Worm (Caenorhabditis elegans) whole organism, young adult: ENCODE measurements around the gene knl-3.

Experiments used
- B0261.1 ChIP-seq: sonication (generic microtip); optimal IDR thresholded peaks from 2 replicates; lab custom pipeline; 2016; ENCODE audit warnings: mild to moderate bottlenecking, missing genetic modification characterization, moderate library complexity, missing compliant biosample characterization
- F22D6.2 ChIP-seq: sonication (generic microtip); optimal IDR thresholded peaks from 2 replicates; lab custom pipeline; 2016; ENCODE audit warnings: mild to moderate bottlenecking, missing genetic modification characterization, missing compliant biosample characterization
- F49E8.2 ChIP-seq: sonication (generic microtip); optimal IDR thresholded peaks from 3 replicates; lab custom pipeline; 2017; ENCODE audit warnings: missing genetic modification characterization, mild to moderate bottlenecking, missing compliant biosample characterization, antibody characterized with exemption, moderate library complexity; ENCODE audit not compliant: insufficient read depth
- F52B5.7 ChIP-seq: sonication (generic microtip); optimal IDR thresholded peaks from 2 replicates; lab custom pipeline; 2016; ENCODE audit warnings: mild to moderate bottlenecking, missing genetic modification characterization, missing compliant biosample characterization
- F57A8.1 ChIP-seq: fragments of 200-800 bp; sonication (Bioruptor generic); optimal IDR thresholded peaks from 2 replicates; lab custom pipeline; 2018; ENCODE audit warnings: mild to moderate bottlenecking, missing genetic modification characterization, moderate library complexity, missing compliant biosample characterization
- K11D2.4 ChIP-seq: fragments of 200-800 bp; sonication (Bioruptor generic); IDR thresholded peaks from 2 replicates; pipeline ENCODE4 v1.3.6; 2022; ENCODE audit warnings: missing genetic modification reagents, missing genetic modification characterization, missing compliant biosample characterization
- Y67H2A.10 ChIP-seq: fragments of 200-800 bp; sonication (Bioruptor generic); conservative IDR thresholded peaks from 2 replicates; pipeline ENCODE4 v1.3.6; 2022; ENCODE audit warnings: missing genetic modification reagents, missing genetic modification characterization, missing compliant biosample characterization
- akir-1 ChIP-seq: fragments of 200-800 bp; sonication (Bioruptor generic); optimal IDR thresholded peaks from 2 replicates; lab custom pipeline; 2018; ENCODE audit warnings: mild to moderate bottlenecking, missing genetic modification characterization, moderate library complexity, missing compliant biosample characterization
- athp-1 ChIP-seq: sonication (generic microtip); optimal IDR thresholded peaks from 2 replicates; lab custom pipeline; 2017; ENCODE audit warnings: mild to moderate bottlenecking, missing genetic modification characterization, missing compliant biosample characterization
- bed-2 ChIP-seq: fragments of 200-800 bp; sonication (Bioruptor generic); IDR thresholded peaks from 2 replicates; pipeline ENCODE4 v1.3.6; 2022; ENCODE audit warnings: missing genetic modification reagents, missing genetic modification characterization, missing compliant biosample characterization
- cebp-1 ChIP-seq, 2 experiments: fragments of 200-800 bp in 1 of 2; sonication (Bioruptor generic) in 1 of 2; sonication (generic microtip) in 1 of 2; IDR thresholded peaks in 1 of 2; optimal IDR thresholded peaks in 1 of 2; 2 replicates each; pipeline versions ENCODE4 v1.3.6 to Lab custom; 2017 to 2022; ENCODE audit warnings: missing compliant biosample characterization in 2 of 2, missing genetic modification characterization in 2 of 2, mild to moderate bottlenecking in 1 of 2, missing genetic modification reagents in 1 of 2, moderate library complexity in 1 of 2
- ceh-27 ChIP-seq: fragments of 200-800 bp; sonication (Bioruptor generic); optimal IDR thresholded peaks from 2 replicates; lab custom pipeline; 2018; ENCODE audit warnings: mild to moderate bottlenecking, missing genetic modification characterization, moderate library complexity, missing compliant biosample characterization
- ceh-58 ChIP-seq: fragments of 200-800 bp; sonication (Bioruptor generic); IDR thresholded peaks from 2 replicates; pipeline ENCODE4 v1.3.6; 2022; ENCODE audit warnings: missing genetic modification characterization, missing compliant biosample characterization
- ceh-79 ChIP-seq: sonication (generic microtip); optimal IDR thresholded peaks from 2 replicates; lab custom pipeline; 2017; ENCODE audit warnings: mild to moderate bottlenecking, missing genetic modification characterization, missing compliant biosample characterization
- chd-7 ChIP-seq: sonication (generic microtip); optimal IDR thresholded peaks from 2 replicates; lab custom pipeline; 2016; ENCODE audit warnings: mild to moderate bottlenecking, missing genetic modification characterization, moderate library complexity, missing compliant biosample characterization
- dox-1 ChIP-seq: fragments of 200-800 bp; sonication (Bioruptor generic); IDR thresholded peaks from 2 replicates; pipeline ENCODE4 v1.3.6; 2022; ENCODE audit warnings: missing genetic modification reagents, missing genetic modification characterization, missing compliant biosample characterization
- egl-44 ChIP-seq: fragments of 200-800 bp; sonication (Bioruptor generic); IDR thresholded peaks from 2 replicates; pipeline ENCODE4 v1.3.6; 2022; ENCODE audit warnings: missing genetic modification reagents, missing genetic modification characterization, missing compliant biosample characterization
- ekl-4 ChIP-seq: fragments of 200-800 bp; sonication (Bioruptor generic); IDR thresholded peaks from 2 replicates; pipeline ENCODE4 v1.3.6; 2022; ENCODE audit warnings: missing genetic modification reagents, missing genetic modification characterization, missing compliant biosample characterization
- ets-4 ChIP-seq: fragments of 200-800 bp; sonication (Bioruptor generic); optimal IDR thresholded peaks from 2 replicates; lab custom pipeline; 2018; ENCODE audit warnings: mild to moderate bottlenecking, missing genetic modification characterization, missing compliant biosample characterization
- hrde-1 ChIP-seq: sonication (generic microtip); optimal IDR thresholded peaks from 2 replicates; lab custom pipeline; 2016; ENCODE audit warnings: missing genetic modification characterization, mild to moderate bottlenecking, missing compliant biosample characterization, moderate library complexity, missing genotype, missing genetic modification reagents, borderline replicate concordance
- let-526 ChIP-seq: fragments of 200-800 bp; sonication (Bioruptor generic); IDR thresholded peaks from 2 replicates; pipeline ENCODE4 v1.3.6; 2022; ENCODE audit warnings: missing genetic modification reagents, missing genetic modification characterization, missing compliant biosample characterization
- lin-26 ChIP-seq: fragments of 200-800 bp; sonication (Bioruptor generic); IDR thresholded peaks from 2 replicates; pipeline ENCODE4 v1.3.6; 2022; ENCODE audit warnings: missing genetic modification reagents, missing genetic modification characterization, missing compliant biosample characterization
- lin-40 ChIP-seq: sonication (generic microtip); optimal IDR thresholded peaks from 2 replicates; lab custom pipeline; 2016; ENCODE audit warnings: missing genetic modification characterization, mild to moderate bottlenecking, missing compliant biosample characterization, missing genotype, missing genetic modification reagents
- lsl-1 ChIP-seq: fragments of 200-800 bp; sonication (Bioruptor generic); optimal IDR thresholded peaks from 2 replicates; lab custom pipeline; 2018; ENCODE audit warnings: mild to moderate bottlenecking, missing genetic modification characterization, moderate library complexity, missing compliant biosample characterization
- madf-8 ChIP-seq: fragments of 200-800 bp; sonication (Bioruptor generic); conservative IDR thresholded peaks from 2 replicates; pipeline ENCODE4 v1.3.6; 2022; ENCODE audit warnings: missing genetic modification reagents, missing genetic modification characterization, missing compliant biosample characterization
- mcd-1 ChIP-seq: fragments of 200-800 bp; sonication (Bioruptor generic); IDR thresholded peaks from 2 replicates; pipeline ENCODE4 v1.3.6; 2022; ENCODE audit warnings: missing genetic modification reagents, missing genetic modification characterization, missing compliant biosample characterization
- nhr-80 ChIP-seq: sonication (generic microtip); optimal IDR thresholded peaks from 2 replicates; lab custom pipeline; 2016; ENCODE audit warnings: missing genetic modification characterization, missing compliant biosample characterization
- nhr-90 ChIP-seq: sonication (generic microtip); optimal IDR thresholded peaks from 2 replicates; lab custom pipeline; 2016; ENCODE audit warnings: missing genotype, mild to moderate bottlenecking, missing genetic modification characterization, missing compliant biosample characterization
- pbrm-1 ChIP-seq: fragments of 200-800 bp; sonication (Bioruptor generic); IDR thresholded peaks from 2 replicates; pipeline ENCODE4 v1.3.6; 2022; ENCODE audit warnings: missing genetic modification reagents, missing genetic modification characterization, missing compliant biosample characterization
- repo-1 ChIP-seq: sonication (generic microtip); optimal IDR thresholded peaks from 2 replicates; lab custom pipeline; 2017; ENCODE audit warnings: mild to moderate bottlenecking, missing genetic modification characterization, missing compliant biosample characterization
- rpc-1 ChIP-seq, 2 experiments: fragments of 150-350 bp in 1 of 2; sonication (generic microtip) in 1 of 2; optimal IDR thresholded peaks; 2 replicates each; lab custom pipeline; 2014 to 2018; ENCODE audit warnings: missing biosample characterization in 1 of 2, missing genetic modification characterization in 1 of 2, missing genetic modification reagents in 1 of 2, missing genotype in 1 of 2
- snpc-4 ChIP-seq, 5 experiments: fragments of 150-350 bp in 1 of 5; sonication (generic microtip) in 4 of 5; optimal IDR thresholded peaks; 2 replicates each; lab custom pipeline; 2014 to 2018; ENCODE audit warnings: missing genetic modification characterization in 5 of 5, missing biosample characterization in 3 of 5, antibody characterized with exemption in 2 of 5, mild to moderate bottlenecking in 2 of 5, missing compliant biosample characterization in 2 of 5, missing genotype in 2 of 5, moderate library complexity in 2 of 5, missing genetic modification reagents in 1 of 5
- tbx-9 ChIP-seq: sonication (generic microtip); optimal IDR thresholded peaks from 2 replicates; lab custom pipeline; 2016; ENCODE audit warnings: borderline replicate concordance, missing genetic modification characterization, inconsistent platforms, missing compliant biosample characterization
- unc-62 ChIP-seq: fragments of 150-350 bp; optimal IDR thresholded peaks from 2 replicates; lab custom pipeline; 2014; ENCODE audit warnings: missing biosample characterization, missing genetic modification reagents, missing genetic modification characterization
- zfh-2 ChIP-seq: fragments of 200-800 bp; sonication (Bioruptor generic); conservative IDR thresholded peaks from 2 replicates; pipeline ENCODE4 v1.3.6; 2022; ENCODE audit warnings: missing genetic modification reagents, missing genetic modification characterization, missing compliant biosample characterization
- ztf-18 ChIP-seq: sonication (generic microtip); optimal IDR thresholded peaks from 2 replicates; lab custom pipeline; 2016; ENCODE audit warnings: missing genotype, mild to moderate bottlenecking, missing genetic modification characterization, missing compliant biosample characterization
- ztf-28 ChIP-seq: fragments of 200-800 bp; sonication (Bioruptor generic); IDR thresholded peaks from 2 replicates; pipeline ENCODE4 v1.3.6; 2022; ENCODE audit warnings: missing genetic modification reagents, missing genetic modification characterization, missing compliant biosample characterization

knl-3 gene

DNA sequence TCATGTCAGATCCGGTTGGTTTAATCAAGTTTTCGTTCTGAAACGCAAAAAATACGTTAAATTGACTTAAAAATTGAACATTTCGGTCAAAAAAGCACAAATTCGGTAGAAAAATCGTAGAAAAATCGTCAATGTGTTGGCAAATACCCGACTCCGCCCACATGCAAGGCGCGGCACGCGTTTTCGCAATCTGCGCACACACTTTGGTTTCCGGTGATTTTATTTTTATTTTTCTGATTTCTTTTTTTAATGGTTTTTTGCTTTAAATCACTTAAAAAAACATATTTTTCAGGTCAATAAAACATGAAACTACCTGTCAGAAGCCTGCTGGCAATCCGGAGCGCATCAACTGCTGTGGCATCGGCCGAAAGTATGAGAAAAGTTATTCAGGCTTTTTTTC, 47.7 kb upstream of the knl-3 start, which contains the start of the genes gly-7 and mrpl-39:
TSS of gene gly-7 (minus strand) at position 37 of the 400 bp plus-strand sequence.
TSS of gene mrpl-39 (plus strand) at position 293 of the 400 bp plus-strand sequence.
- TF ChIP-seq lin-40 = no peak
- peak; percentile 23; the same call in 1 of the 2 replicates for TF ChIP-seq mcd-1 (GFP tag; lab: Robert Waterston, UW)
- TF ChIP-seq snpc-4 (GFP tag; optimal IDR thresholded peaks at IDR 0.05; lab: Kevin White, UChicago) = no peak
- peak in 1 of 4 experiments; percentile 5 for TF ChIP-seq snpc-4 (tag; optimal IDR thresholded peaks at IDR 0.05; lab: Kevin White, UChicago)
- TF ChIP-seq K11D2.4 = no peak
- TF ChIP-seq cebp-1 (GFP tag; IDR thresholded peaks at IDR 0.05; lab: Robert Waterston, UW) = no peak
- TF ChIP-seq cebp-1 (tag; optimal IDR thresholded peaks at IDR 0.05; lab: Kevin White, UChicago) = peak; percentile 46
- TF ChIP-seq ztf-28 (GFP tag; lab: Robert Waterston, UW) = no peak
- 0 out of 2 replicates have a peak, but pooled peaks have one; percentile 17 for TF ChIP-seq dox-1
- no peak for TF ChIP-seq unc-62
- TF ChIP-seq egl-44 (GFP tag; lab: Robert Waterston, UW) = no peak
- no peak for TF ChIP-seq ztf-18 (tag; lab: Kevin White, UChicago)
- peak; percentile 18 for TF ChIP-seq rpc-1 (optimal IDR thresholded peaks at IDR 0.05; lab: Kevin White, UChicago)
- no peak for TF ChIP-seq rpc-1 (tag; optimal IDR thresholded peaks at IDR 0.05; lab: Kevin White, UChicago)

DNA sequence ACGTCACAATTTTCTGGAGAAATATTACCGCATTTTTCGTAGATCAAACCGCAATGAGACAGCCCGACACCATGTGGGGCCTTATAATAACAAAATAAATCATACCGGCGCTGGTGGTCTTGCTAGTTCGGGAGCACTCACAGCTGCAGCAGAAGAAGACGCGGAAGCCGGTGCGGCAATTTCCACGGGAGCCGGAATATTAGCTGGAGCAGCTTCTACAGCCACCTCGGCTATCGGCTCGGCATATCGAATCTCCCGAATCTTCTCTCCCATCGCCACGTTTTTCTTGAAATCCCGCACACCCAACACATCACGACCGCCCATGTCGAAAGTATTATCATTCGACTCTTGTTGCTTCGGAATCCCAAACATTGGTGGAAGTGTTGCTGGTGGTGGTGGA, 44.5 kb upstream of the knl-3 start:
- no peak for TF ChIP-seq F49E8.2 (tag; lab: Kevin White, UChicago)
- TF ChIP-seq zfh-2 (GFP tag; lab: Robert Waterston, UW) = peak; percentile 55; the same call in 1 of the 2 replicates
- no peak for TF ChIP-seq dox-1
- no peak for TF ChIP-seq ceh-79 (tag; lab: Kevin White, UChicago)
- TF ChIP-seq Y67H2A.10 = no peak

DNA sequence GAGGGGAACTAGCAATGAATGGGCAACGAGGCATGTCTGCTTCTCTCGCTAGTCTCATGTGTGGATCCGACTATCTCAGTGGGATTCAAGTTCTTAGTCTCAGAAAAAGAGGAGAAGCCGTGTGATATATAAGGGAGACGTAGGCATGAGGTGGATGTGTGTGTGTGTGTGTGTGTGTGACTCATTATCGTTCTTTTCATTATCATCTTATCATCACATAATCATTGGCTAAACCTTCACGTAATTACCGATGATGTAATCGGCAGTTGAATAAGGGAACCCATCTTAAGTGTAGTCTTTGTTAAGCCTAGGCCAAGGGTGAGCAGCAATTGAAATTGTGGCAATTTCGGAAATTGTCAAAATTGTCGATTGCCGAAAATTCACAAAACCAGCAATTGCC, 39.0 kb upstream of the knl-3 start, which contains the start of gene Y32G9B.1:
TSS of gene Y32G9B.1 (minus strand) at position 101 of the 400 bp plus-strand sequence.
- TF ChIP-seq nhr-90 (no peak), bed-2 (GFP tag; lab: Robert Waterston, UW) (no peak)

DNA sequence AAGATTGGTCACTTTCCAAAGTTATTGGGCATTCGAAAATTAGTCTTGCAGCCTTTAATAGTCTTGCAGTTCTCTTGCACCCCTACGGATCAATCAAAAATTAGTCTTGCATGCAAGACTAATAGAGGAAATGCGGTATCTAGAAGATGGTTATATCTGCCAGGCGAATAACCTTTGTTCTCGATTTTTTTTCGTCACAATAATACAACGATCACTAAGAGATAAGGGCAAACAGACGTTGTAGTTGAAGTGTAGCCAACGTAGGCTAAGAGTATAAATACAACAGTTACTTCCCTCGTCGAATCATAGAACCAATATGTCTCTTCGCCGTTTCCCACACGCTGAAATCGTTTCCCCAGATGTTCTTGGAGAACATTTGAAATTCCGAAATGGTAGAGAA, 27.3 kb upstream of the knl-3 start, which contains the start of gene T10B5.8:
TSS of gene T10B5.8 (plus strand) at position 301 of the 400 bp plus-strand sequence.
- no peak for TF ChIP-seq F57A8.1 (GFP tag; lab: Kevin White, UChicago)
- TF ChIP-seq chd-7 (tag; lab: Kevin White, UChicago) = no peak
- TF ChIP-seq let-526 (GFP tag; lab: Robert Waterston, UW) = no peak
- TF ChIP-seq akir-1 (GFP tag; lab: Kevin White, UChicago) = no peak
- TF ChIP-seq athp-1 (tag; lab: Kevin White, UChicago) = no peak
- no peak for TF ChIP-seq hrde-1 (tag; lab: Kevin White, UChicago)

DNA sequence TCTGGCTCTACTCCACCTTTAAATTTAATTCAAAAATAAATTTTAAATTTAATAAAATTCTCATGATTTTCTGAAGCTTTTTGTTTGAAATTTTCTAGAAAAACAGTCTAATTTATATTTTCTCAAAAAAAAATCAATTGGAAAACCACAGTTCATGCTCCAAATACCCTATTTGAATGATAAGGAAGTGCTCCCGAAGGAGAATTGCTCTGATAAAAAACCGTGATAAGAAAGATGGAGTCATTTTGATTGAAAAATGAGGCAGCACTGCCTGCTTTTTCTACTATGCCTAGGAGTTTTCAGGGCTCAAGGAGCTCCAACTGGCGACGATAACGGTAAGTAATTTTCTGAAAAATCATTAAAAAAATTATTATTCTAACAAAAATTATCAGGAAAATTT, 23.0 kb upstream of the knl-3 start, which contains the start of gene T10B5.7:
TSS of gene T10B5.7 (plus strand) at position 225 of the 400 bp plus-strand sequence.
- TF ChIP-seq nhr-80 (tag; lab: Kevin White, UChicago) (peak; percentile 46), F52B5.7 (tag; lab: Kevin White, UChicago) (no peak)

ce11 chrV:1848590-1848989, 20.4 kb upstream of the knl-3 start:
- no peak for TF ChIP-seq lsl-1 (GFP tag; lab: Kevin White, UChicago)
- no peak for TF ChIP-seq pbrm-1 (GFP tag; lab: Robert Waterston, UW)
- TF ChIP-seq ekl-4 (GFP tag; lab: Robert Waterston, UW) = no peak
- TF ChIP-seq ceh-79 (tag; lab: Kevin White, UChicago) = no peak
- TF ChIP-seq madf-8 (GFP tag; lab: Robert Waterston, UW) = no peak
- no peak for TF ChIP-seq repo-1 (tag; lab: Kevin White, UChicago)
- TF ChIP-seq tbx-9 = no peak
- TF ChIP-seq unc-62 = no peak
- no peak for TF ChIP-seq nhr-90
- no peak for TF ChIP-seq ceh-27 (GFP tag; lab: Kevin White, UChicago)
- TF ChIP-seq mcd-1 (GFP tag; lab: Robert Waterston, UW) = no peak
- no peak for TF ChIP-seq F22D6.2 (tag; lab: Kevin White, UChicago)
- TF ChIP-seq B0261.1 (tag; lab: Kevin White, UChicago) = no peak
- no peak for TF ChIP-seq ets-4 (GFP tag; lab: Kevin White, UChicago)
- TF ChIP-seq ceh-58 (GFP tag; lab: Robert Waterston, UW) = no peak
- no peak for TF ChIP-seq lin-26 (GFP tag; lab: Robert Waterston, UW)
